Fruit fly (Drosophila melanogaster) whole organism: ENCODE results near the gene Crys.

Experiments used
- CG8478 ChIP-seq: fragments of >200 bp; optimal IDR thresholded peaks from 2 replicates; lab custom pipeline; 2018; ENCODE audit warnings: inconsistent platforms
- EcR ChIP-seq, 2 experiments: fragments of >200 bp; optimal IDR thresholded peaks; 2 replicates each; lab custom pipeline; 2017; ENCODE audit warnings: missing biosample characterization in 2 of 2, missing genetic modification characterization in 2 of 2, missing genetic modification reagents in 2 of 2
- pan ChIP-seq: fragments of >200 bp; optimal IDR thresholded peaks from 2 replicates; lab custom pipeline; 2017
- psq ChIP-seq: fragments of >200 bp; optimal IDR thresholded peaks from 2 replicates; lab custom pipeline; 2017

- TF ChIP-seq CG8478 (no peak), pan (lab: Kevin White, UChicago) (no peak), EcR (GFP tag; optimal IDR thresholded peaks at IDR 0.05; lab: Kevin White, UChicago) (no peak), psq (lab: Kevin White, UChicago) (no peak)
Observed at dm6 chr2L:11949917-11950316, 6.0 kb downstream of the Crys start.
